Worm (Caenorhabditis elegans) whole organism, young adult: ENCODE results near the gene irld-33.

ENCODE experiments used
- B0035.1 ChIP-seq: sonication (generic microtip); optimal IDR thresholded peaks from 2 replicates; lab custom pipeline; 2016; ENCODE audit warnings: missing genetic modification characterization, mild to moderate bottlenecking, missing compliant biosample characterization, missing genotype, missing genetic modification reagents
- F10E7.11 ChIP-seq: sonication (generic microtip); optimal IDR thresholded peaks from 2 replicates; lab custom pipeline; 2017; ENCODE audit warnings: mild to moderate bottlenecking, missing genetic modification characterization, moderate library complexity, missing compliant biosample characterization
- F23B12.7 ChIP-seq: sonication (generic microtip); optimal IDR thresholded peaks from 2 replicates; lab custom pipeline; 2017; ENCODE audit warnings: missing genetic modification characterization, mild to moderate bottlenecking, missing compliant biosample characterization, antibody characterized with exemption, moderate library complexity; ENCODE audit not compliant: insufficient read depth
- F37B4.10 ChIP-seq: fragments of 200-800 bp; sonication (Bioruptor generic); IDR thresholded peaks from 2 replicates; pipeline ENCODE4 v1.3.6; 2022; ENCODE audit warnings: missing genetic modification characterization, missing compliant biosample characterization
- F52B5.7 ChIP-seq: sonication (generic microtip); optimal IDR thresholded peaks from 2 replicates; lab custom pipeline; 2016; ENCODE audit warnings: mild to moderate bottlenecking, missing genetic modification characterization, missing compliant biosample characterization
- ZK185.1 ChIP-seq: sonication (generic microtip); optimal IDR thresholded peaks from 2 replicates; lab custom pipeline; 2016; ENCODE audit warnings: mild to moderate bottlenecking, missing genetic modification characterization, missing compliant biosample characterization; ENCODE audit not compliant: poor library complexity, severe bottlenecking
- akir-1 ChIP-seq: fragments of 200-800 bp; sonication (Bioruptor generic); optimal IDR thresholded peaks from 2 replicates; lab custom pipeline; 2018; ENCODE audit warnings: mild to moderate bottlenecking, missing genetic modification characterization, moderate library complexity, missing compliant biosample characterization
- aptf-2 ChIP-seq: fragments of 200-800 bp; sonication (Bioruptor generic); conservative IDR thresholded peaks from 2 replicates; pipeline ENCODE4 v1.3.6; 2022; ENCODE audit warnings: missing genetic modification reagents, missing genetic modification characterization, missing compliant biosample characterization
- aptf-3 ChIP-seq: fragments of 200-800 bp; sonication (Bioruptor generic); IDR thresholded peaks from 2 replicates; pipeline ENCODE4 v1.3.6; 2022; ENCODE audit warnings: missing genetic modification characterization, missing compliant biosample characterization
- athp-1 ChIP-seq: sonication (generic microtip); optimal IDR thresholded peaks from 2 replicates; lab custom pipeline; 2017; ENCODE audit warnings: mild to moderate bottlenecking, missing genetic modification characterization, missing compliant biosample characterization
- bed-1 ChIP-seq: fragments of 200-800 bp; sonication (Bioruptor generic); IDR thresholded peaks from 2 replicates; pipeline ENCODE4 v1.3.6; 2022; ENCODE audit warnings: missing genetic modification reagents, missing genetic modification characterization, missing compliant biosample characterization
- ccch-3 ChIP-seq: fragments of 200-800 bp; sonication (Bioruptor generic); optimal IDR thresholded peaks from 2 replicates; lab custom pipeline; 2018; ENCODE audit warnings: mild to moderate bottlenecking, missing genetic modification characterization, missing compliant biosample characterization
- ceh-100 ChIP-seq: fragments of 200-800 bp; sonication (Bioruptor generic); IDR thresholded peaks from 2 replicates; pipeline ENCODE4 v1.3.6; 2022; ENCODE audit warnings: missing genetic modification reagents, missing genetic modification characterization, missing compliant biosample characterization
- ceh-27 ChIP-seq: fragments of 200-800 bp; sonication (Bioruptor generic); optimal IDR thresholded peaks from 2 replicates; lab custom pipeline; 2018; ENCODE audit warnings: mild to moderate bottlenecking, missing genetic modification characterization, moderate library complexity, missing compliant biosample characterization
- ceh-40 ChIP-seq: fragments of 200-800 bp; sonication (Bioruptor generic); IDR thresholded peaks from 2 replicates; pipeline ENCODE4 v1.3.6; 2022; ENCODE audit warnings: missing genetic modification characterization, missing compliant biosample characterization
- chd-7 ChIP-seq: sonication (generic microtip); optimal IDR thresholded peaks from 2 replicates; lab custom pipeline; 2016; ENCODE audit warnings: mild to moderate bottlenecking, missing genetic modification characterization, moderate library complexity, missing compliant biosample characterization
- die-1 ChIP-seq: sonication (generic microtip); optimal IDR thresholded peaks from 2 replicates; lab custom pipeline; 2016; ENCODE audit warnings: missing genotype, mild to moderate bottlenecking, missing genetic modification characterization, missing compliant biosample characterization
- dpff-1 ChIP-seq: sonication (generic microtip); optimal IDR thresholded peaks from 2 replicates; lab custom pipeline; 2017; ENCODE audit warnings: mild to moderate bottlenecking, missing genetic modification characterization, missing compliant biosample characterization
- dpl-1 ChIP-seq: fragments of 150-350 bp; optimal IDR thresholded peaks from 2 replicates; lab custom pipeline; 2014; ENCODE audit warnings: missing biosample characterization, missing genetic modification reagents, missing genetic modification characterization
- efl-1 ChIP-seq: fragments of 150-350 bp; optimal IDR thresholded peaks from 2 replicates; lab custom pipeline; 2014; ENCODE audit warnings: missing biosample characterization, missing genetic modification reagents, missing genetic modification characterization
- egl-44 ChIP-seq: fragments of 200-800 bp; sonication (Bioruptor generic); IDR thresholded peaks from 2 replicates; pipeline ENCODE4 v1.3.6; 2022; ENCODE audit warnings: missing genetic modification reagents, missing genetic modification characterization, missing compliant biosample characterization
- ekl-4 ChIP-seq: fragments of 200-800 bp; sonication (Bioruptor generic); IDR thresholded peaks from 2 replicates; pipeline ENCODE4 v1.3.6; 2022; ENCODE audit warnings: missing genetic modification reagents, missing genetic modification characterization, missing compliant biosample characterization
- him-1 ChIP-seq: sonication (generic microtip); optimal IDR thresholded peaks from 2 replicates; lab custom pipeline; 2016; ENCODE audit warnings: missing genotype, missing genetic modification reagents, missing genetic modification characterization, missing compliant biosample characterization
- hlh-26 ChIP-seq: fragments of 200-800 bp; sonication (Bioruptor generic); conservative IDR thresholded peaks from 2 replicates; pipeline ENCODE4 v1.3.6; 2022; ENCODE audit warnings: missing genetic modification reagents, missing genetic modification characterization, missing compliant biosample characterization
- hrde-1 ChIP-seq: sonication (generic microtip); optimal IDR thresholded peaks from 2 replicates; lab custom pipeline; 2016; ENCODE audit warnings: missing genetic modification characterization, mild to moderate bottlenecking, missing compliant biosample characterization, moderate library complexity, missing genotype, missing genetic modification reagents, borderline replicate concordance
- let-526 ChIP-seq: fragments of 200-800 bp; sonication (Bioruptor generic); IDR thresholded peaks from 2 replicates; pipeline ENCODE4 v1.3.6; 2022; ENCODE audit warnings: missing genetic modification reagents, missing genetic modification characterization, missing compliant biosample characterization
- let-607 ChIP-seq, 2 experiments: fragments of 200-800 bp in 1 of 2; sonication (Bioruptor generic) in 1 of 2; sonication (generic microtip) in 1 of 2; optimal IDR thresholded peaks; 2 replicates each; lab custom pipeline; 2016 to 2018; ENCODE audit warnings: mild to moderate bottlenecking in 2 of 2, missing compliant biosample characterization in 2 of 2, missing genetic modification characterization in 2 of 2, moderate library complexity in 2 of 2, missing genotype in 1 of 2
- madf-8 ChIP-seq: fragments of 200-800 bp; sonication (Bioruptor generic); conservative IDR thresholded peaks from 2 replicates; pipeline ENCODE4 v1.3.6; 2022; ENCODE audit warnings: missing genetic modification reagents, missing genetic modification characterization, missing compliant biosample characterization
- mxl-1 ChIP-seq: sonication (generic microtip); optimal IDR thresholded peaks from 2 replicates; lab custom pipeline; 2016; ENCODE audit warnings: missing genetic modification characterization, missing compliant biosample characterization
- nfya-2 ChIP-seq: fragments of 200-800 bp; sonication (Bioruptor generic); IDR thresholded peaks from 2 replicates; pipeline ENCODE4 v1.3.6; 2022; ENCODE audit warnings: missing genetic modification reagents, missing genetic modification characterization, missing compliant biosample characterization
- nfyb-1 ChIP-seq: fragments of 200-800 bp; sonication (Bioruptor generic); IDR thresholded peaks from 2 replicates; pipeline ENCODE4 v1.3.6; 2022; ENCODE audit warnings: missing genetic modification reagents, missing genetic modification characterization, missing compliant biosample characterization
- nhr-120 ChIP-seq: fragments of 200-800 bp; sonication (Bioruptor generic); IDR thresholded peaks from 2 replicates; pipeline ENCODE4 v1.3.6; 2022; ENCODE audit warnings: missing genetic modification characterization, missing compliant biosample characterization
- snpc-1.1 ChIP-seq: sonication (generic microtip); optimal IDR thresholded peaks from 2 replicates; lab custom pipeline; 2017; ENCODE audit warnings: missing genetic modification characterization, mild to moderate bottlenecking, missing compliant biosample characterization, antibody characterized with exemption, moderate library complexity, missing genotype, missing genetic modification reagents; ENCODE audit not compliant: insufficient read depth
- snpc-1.3 ChIP-seq: sonication (generic microtip); optimal IDR thresholded peaks from 2 replicates; lab custom pipeline; 2017; ENCODE audit warnings: missing genetic modification characterization, mild to moderate bottlenecking, missing compliant biosample characterization, antibody characterized with exemption, moderate library complexity, missing genotype, missing genetic modification reagents; ENCODE audit not compliant: insufficient read depth
- snpc-3.4 ChIP-seq: sonication (generic microtip); optimal IDR thresholded peaks from 2 replicates; lab custom pipeline; 2017; ENCODE audit warnings: missing genetic modification characterization, mild to moderate bottlenecking, missing compliant biosample characterization, antibody characterized with exemption, moderate library complexity, missing genotype, missing genetic modification reagents
- somi-1 ChIP-seq: fragments of 200-800 bp; sonication (Bioruptor generic); optimal IDR thresholded peaks from 2 replicates; lab custom pipeline; 2018; ENCODE audit warnings: mild to moderate bottlenecking, missing genetic modification characterization, missing compliant biosample characterization
- zfh-2 ChIP-seq: fragments of 200-800 bp; sonication (Bioruptor generic); conservative IDR thresholded peaks from 2 replicates; pipeline ENCODE4 v1.3.6; 2022; ENCODE audit warnings: missing genetic modification reagents, missing genetic modification characterization, missing compliant biosample characterization
- zim-3 ChIP-seq: sonication (generic microtip); optimal IDR thresholded peaks from 2 replicates; lab custom pipeline; 2017; ENCODE audit warnings: mild to moderate bottlenecking, missing genetic modification characterization, moderate library complexity, missing compliant biosample characterization
- ztf-22 ChIP-seq: fragments of 200-800 bp; sonication (Bioruptor generic); optimal IDR thresholded peaks from 2 replicates; lab custom pipeline; 2018; ENCODE audit warnings: mild to moderate bottlenecking, missing genetic modification characterization, moderate library complexity, missing compliant biosample characterization
- ztf-26 ChIP-seq: sonication (generic microtip); optimal IDR thresholded peaks from 2 replicates; lab custom pipeline; 2017; ENCODE audit warnings: missing genetic modification characterization, missing compliant biosample characterization
- ztf-3 ChIP-seq: fragments of 200-800 bp; sonication (Bioruptor generic); optimal IDR thresholded peaks from 2 replicates; lab custom pipeline; 2018; ENCODE audit warnings: mild to moderate bottlenecking, missing genetic modification characterization, missing compliant biosample characterization

Gene irld-33

ce11 chrII:1756072-1756471 is 17.2 kb downstream of the irld-33 start, which contains the start of gene F36H5.17:
Gene F36H5.17 (minus strand): TSS chrII:1756172.
- TF ChIP-seq F37B4.10 (GFP tag; lab: Robert Waterston, UW) (no peak), let-607 (tag; optimal IDR thresholded peaks at IDR 0.05; lab: Kevin White, UChicago) (no peak), let-526 (GFP tag; lab: Robert Waterston, UW) (no peak), snpc-1.3 (tag; lab: Kevin White, UChicago) (no peak), akir-1 (GFP tag; lab: Kevin White, UChicago) (no peak), dpl-1 (GFP tag; lab: Kevin White, UChicago) (no peak), nhr-120 (GFP tag; lab: Robert Waterston, UW) (no peak), mxl-1 (no peak), madf-8 (no peak), efl-1 (GFP tag; lab: Kevin White, UChicago) (no peak), ZK185.1 (tag; lab: Kevin White, UChicago) (no peak), him-1 (no peak), ccch-3 (no peak), hrde-1 (no peak), zfh-2 (GFP tag; lab: Robert Waterston, UW) (no peak)

ce11 chrII:1756582-1756981 is 17.7 kb downstream of the irld-33 start, which contains the start of gene fbxb-53:
Gene fbxb-53 (plus strand): TSS chrII:1756882.
- TF ChIP-seq chd-7 (tag; lab: Kevin White, UChicago) (no peak), aptf-3 (GFP tag; lab: Robert Waterston, UW) (no peak), somi-1 (GFP tag; lab: Kevin White, UChicago) (no peak), snpc-3.4 (tag; lab: Kevin White, UChicago) (no peak), athp-1 (tag; lab: Kevin White, UChicago) (no peak), ekl-4 (GFP tag; lab: Robert Waterston, UW) (no peak), him-1 (no peak), ceh-40 (GFP tag; lab: Robert Waterston, UW) (no peak), ceh-27 (GFP tag; lab: Kevin White, UChicago) (no peak), F10E7.11 (tag; lab: Kevin White, UChicago) (no peak), die-1 (tag; lab: Kevin White, UChicago) (no peak), ztf-26 (no peak), F52B5.7 (tag; lab: Kevin White, UChicago) (no peak), nfya-2 (no peak), zim-3 (tag; lab: Kevin White, UChicago) (no peak), ztf-3 (GFP tag; lab: Kevin White, UChicago) (no peak), dpff-1 (tag; lab: Kevin White, UChicago) (no peak), let-526 (GFP tag; lab: Robert Waterston, UW) (no peak), egl-44 (GFP tag; lab: Robert Waterston, UW) (no peak)

- TF ChIP-seq bed-1 (GFP tag; lab: Robert Waterston, UW) (no peak), B0035.1 (no peak), nfyb-1 (GFP tag; lab: Robert Waterston, UW) (no peak)
Observed at ce11 chrII:1757033-1757432, 18.2 kb downstream of the irld-33 start, which contains the start of gene F36H5.10. Gene F36H5.10 (plus strand): TSS chrII:1757333.

ce11 chrII:1759602-1760001 is 20.8 kb downstream of the irld-33 start, which contains the start of gene F36H5.18:
Gene F36H5.18 (plus strand): TSS chrII:1759902.
- TF ChIP-seq let-607 (tag; optimal IDR thresholded peaks at IDR 0.05; lab: Kevin White, UChicago), result no peak
- TF ChIP-seq snpc-1.1 (tag; lab: Kevin White, UChicago), result no peak
- no peak for TF ChIP-seq F23B12.7 (tag; lab: Kevin White, UChicago)
- no peak for TF ChIP-seq him-1
- TF ChIP-seq hrde-1, result no peak
- no peak for TF ChIP-seq hlh-26 (GFP tag; lab: Robert Waterston, UW)
- TF ChIP-seq aptf-2, result no peak
- TF ChIP-seq ztf-22 (GFP tag; lab: Kevin White, UChicago), result no peak
- TF ChIP-seq ceh-100 (GFP tag; lab: Robert Waterston, UW), result no peak
- TF ChIP-seq, all 124 proteins: peak for 0
